Fruit fly (Drosophila melanogaster) whole organism, pupa: ENCODE results near the gene Elovl7.

ENCODE experiments used
- CG10348 ChIP-seq: fragments of 200-800 bp; sonication (Bioruptor generic); IDR thresholded peaks from 2 replicates; pipeline ENCODE4 v1.3.6; 2022; ENCODE audit warnings: missing biosample characterization, missing genetic modification characterization
- CG12605 ChIP-seq: fragments of 200-800 bp; sonication (Bioruptor generic); IDR thresholded peaks from 2 replicates; pipeline ENCODE4 v1.3.6; 2022; ENCODE audit warnings: missing biosample characterization, missing genetic modification characterization
- CG13204 ChIP-seq: fragments of 200-800 bp; sonication (Bioruptor generic); optimal IDR thresholded peaks from 2 replicates; lab custom pipeline; 2018; ENCODE audit warnings: missing biosample characterization, mild to moderate bottlenecking, missing genetic modification characterization, moderate library complexity
- CG14655 ChIP-seq: fragments of 200-800 bp; sonication (Bioruptor generic); optimal IDR thresholded peaks from 3 replicates; lab custom pipeline; 2017; ENCODE audit warnings: mild to moderate bottlenecking, missing biosample characterization, missing genetic modification reagents, missing genetic modification characterization
- CG15710 ChIP-seq: fragments of 200-800 bp; sonication (Bioruptor generic); optimal IDR thresholded peaks from 2 replicates; lab custom pipeline; 2018; ENCODE audit warnings: missing biosample characterization, mild to moderate bottlenecking, missing genetic modification characterization, moderate library complexity
- CG17806 ChIP-seq: fragments of 200-800 bp; sonication (Bioruptor generic); optimal IDR thresholded peaks from 2 replicates; lab custom pipeline; 2018; ENCODE audit warnings: missing biosample characterization, mild to moderate bottlenecking, missing genetic modification characterization, moderate library complexity
- CG32121 ChIP-seq: fragments of 200-800 bp; sonication (Bioruptor generic); IDR thresholded peaks from 2 replicates; pipeline ENCODE4 v1.3.6; 2022; ENCODE audit warnings: missing biosample characterization, missing genetic modification characterization
- CG34367 ChIP-seq: fragments of 200-800 bp; sonication (Bioruptor generic); optimal IDR thresholded peaks from 2 replicates; lab custom pipeline; 2018; ENCODE audit warnings: missing biosample characterization, mild to moderate bottlenecking, missing genetic modification characterization
- CG4496 ChIP-seq: fragments of 200-800 bp; sonication (Bioruptor generic); IDR thresholded peaks from 3 replicates; pipeline ENCODE4 v1.3.6; 2022; ENCODE audit warnings: missing biosample characterization, missing genetic modification characterization
- CG8159 ChIP-seq: fragments of 200-800 bp; sonication (Bioruptor generic); optimal IDR thresholded peaks from 3 replicates; lab custom pipeline; 2018; ENCODE audit warnings: missing biosample characterization, mild to moderate bottlenecking, missing genetic modification characterization, moderate library complexity
- CG8301 ChIP-seq: fragments of 200-800 bp; sonication (Bioruptor generic); optimal IDR thresholded peaks from 2 replicates; lab custom pipeline; 2018; ENCODE audit warnings: missing biosample characterization, mild to moderate bottlenecking, missing genetic modification characterization
- CG9948 ChIP-seq: fragments of 200-800 bp; sonication (Bioruptor generic); optimal IDR thresholded peaks from 2 replicates; lab custom pipeline; 2018; ENCODE audit warnings: missing biosample characterization, mild to moderate bottlenecking, missing genetic modification characterization, moderate library complexity
- D1 ChIP-seq: fragments of 200-800 bp; sonication (Bioruptor generic); optimal IDR thresholded peaks from 2 replicates; lab custom pipeline; 2018; ENCODE audit warnings: missing biosample characterization, mild to moderate bottlenecking, missing genetic modification characterization, moderate library complexity
- EcR ChIP-seq: fragments of 200-800 bp; sonication (Bioruptor generic); optimal IDR thresholded peaks from 3 replicates; lab custom pipeline; 2019; ENCODE audit warnings: missing biosample characterization, missing genetic modification characterization, mild to moderate bottlenecking, moderate library complexity, missing genetic modification reagents
- Ets98B ChIP-seq: fragments of 200-800 bp; sonication (Bioruptor generic); IDR thresholded peaks from 2 replicates; pipeline ENCODE4 v1.3.6; 2022; ENCODE audit warnings: missing biosample characterization, missing genetic modification characterization
- Pif1A ChIP-seq: fragments of 200-800 bp; sonication (Bioruptor generic); optimal IDR thresholded peaks from 3 replicates; lab custom pipeline; 2016; ENCODE audit warnings: missing biosample characterization, missing genetic modification characterization
- Pif1B ChIP-seq: fragments of 200-800 bp; sonication (Bioruptor generic); optimal IDR thresholded peaks from 3 replicates; lab custom pipeline; 2016; ENCODE audit warnings: missing biosample characterization, missing genetic modification characterization
- Snoo ChIP-seq: fragments of 200-800 bp; sonication (Bioruptor generic); optimal IDR thresholded peaks from 3 replicates; lab custom pipeline; 2017; ENCODE audit warnings: missing biosample characterization, mild to moderate bottlenecking, missing genetic modification characterization, inconsistent platforms
- fd96Ca ChIP-seq: fragments of 200-800 bp; sonication (Bioruptor generic); IDR thresholded peaks from 3 replicates; pipeline ENCODE4 v1.3.6; 2022; ENCODE audit warnings: missing biosample characterization, missing genetic modification characterization
- gl ChIP-seq: fragments of 200-800 bp; sonication (Bioruptor generic); optimal IDR thresholded peaks from 2 replicates; lab custom pipeline; 2018; ENCODE audit warnings: missing biosample characterization, mild to moderate bottlenecking, missing genetic modification characterization
- rn ChIP-seq: fragments of 200-800 bp; sonication (Bioruptor generic); IDR thresholded peaks from 2 replicates; pipeline ENCODE4 v1.3.6; 2022; ENCODE audit warnings: missing biosample characterization, missing genetic modification characterization

The Elovl7 gene

dm6 chr3R:7995722-7996121 is at the start of gene Elovl7:
TSS of gene Elovl7 (minus strand) at chr3R:7995852.
- no peak for TF ChIP-seq CG34367
- no peak for TF ChIP-seq CG17806 (tag; lab: Kevin White, UChicago)
- no peak for TF ChIP-seq Ets98B (GFP tag; lab: Robert Waterston, UW)
- TF ChIP-seq Pif1A (GFP tag; lab: Kevin White, UChicago), result no peak
- TF ChIP-seq EcR, result peak; percentile 41
- TF ChIP-seq CG13204, result peak; percentile 93
- TF ChIP-seq CG10348 (GFP tag; lab: Robert Waterston, UW), result no peak
- no peak for TF ChIP-seq D1 (tag; lab: Kevin White, UChicago)
- TF ChIP-seq gl (tag; lab: Kevin White, UChicago), result no peak
- TF ChIP-seq CG9948 (tag; lab: Kevin White, UChicago), result no peak
- TF ChIP-seq rn (GFP tag; lab: Robert Waterston, UW), result no peak
- no peak for TF ChIP-seq CG4496
- no peak for TF ChIP-seq CG8301 (tag; lab: Kevin White, UChicago)
- no peak for TF ChIP-seq CG32121 (GFP tag; lab: Robert Waterston, UW)
- TF ChIP-seq Pif1B (GFP tag; lab: Kevin White, UChicago), result no peak
- no peak for TF ChIP-seq fd96Ca (GFP tag; lab: Robert Waterston, UW)

- no peak for TF ChIP-seq CG12605 (GFP tag; lab: Robert Waterston, UW)
- TF ChIP-seq gl (tag; lab: Kevin White, UChicago), result no peak
- TF ChIP-seq D1 (tag; lab: Kevin White, UChicago), result no peak
- peak; percentile 38 for TF ChIP-seq CG14655
- no peak for TF ChIP-seq Snoo (tag; lab: Kevin White, UChicago)
- peak; percentile 29 for TF ChIP-seq CG17806 (tag; lab: Kevin White, UChicago)
- TF ChIP-seq CG8301 (tag; lab: Kevin White, UChicago), result peak; percentile 22
- no peak for TF ChIP-seq fd96Ca (GFP tag; lab: Robert Waterston, UW)
- TF ChIP-seq rn (GFP tag; lab: Robert Waterston, UW), result no peak
- no peak for TF ChIP-seq CG10348 (GFP tag; lab: Robert Waterston, UW)
- no peak for TF ChIP-seq CG13204
- TF ChIP-seq Pif1A (GFP tag; lab: Kevin White, UChicago), result no peak
- no peak for TF ChIP-seq Pif1B (GFP tag; lab: Kevin White, UChicago)
- no peak for TF ChIP-seq EcR
- TF ChIP-seq CG34367, result no peak
- peak; percentile 50; the same call in 2 of the 3 replicates for TF ChIP-seq CG4496
- TF ChIP-seq CG8159, result peak; percentile 31
- TF ChIP-seq Ets98B (GFP tag; lab: Robert Waterston, UW), result peak; percentile 24; the same call in 1 of the 2 replicates
- no peak for TF ChIP-seq CG15710
- TF ChIP-seq CG9948 (tag; lab: Kevin White, UChicago), result no peak
- no peak for TF ChIP-seq CG32121 (GFP tag; lab: Robert Waterston, UW)
- TF ChIP-seq, all 21 proteins: peak for 6
Measured at dm6 chr3R:8040843-8041242, 45.2 kb upstream of the Elovl7 start, which contains the start of gene CG43060. TSS of gene CG43060 (plus strand) at chr3R:8041224.

- TF ChIP-seq CG34367, result no peak
- no peak for TF ChIP-seq CG8301 (tag; lab: Kevin White, UChicago)
- TF ChIP-seq CG4496, result 0 out of 3 replicates have a peak, but pooled peaks have one; percentile 12
- TF ChIP-seq Pif1A (GFP tag; lab: Kevin White, UChicago), result no peak
- no peak for TF ChIP-seq Snoo (tag; lab: Kevin White, UChicago)
- peak; percentile 30 for TF ChIP-seq Ets98B (GFP tag; lab: Robert Waterston, UW)
Measured at dm6 chr3R:8038927-8039326, 43.3 kb upstream of the Elovl7 start.

- TF ChIP-seq CG32121 (GFP tag; lab: Robert Waterston, UW) (peak; percentile 81), CG14655 (peak; percentile 58), Ets98B (GFP tag; lab: Robert Waterston, UW) (peak; percentile 85), fd96Ca (GFP tag; lab: Robert Waterston, UW) (peak; percentile 43; the same call in 2 of the 3 replicates), Snoo (tag; lab: Kevin White, UChicago) (peak; percentile 1), rn (GFP tag; lab: Robert Waterston, UW) (peak; percentile 61; the same call in 1 of the 2 replicates), gl (tag; lab: Kevin White, UChicago) (no peak), D1 (tag; lab: Kevin White, UChicago) (no peak), CG9948 (tag; lab: Kevin White, UChicago) (peak; percentile 49), CG10348 (GFP tag; lab: Robert Waterston, UW) (no peak; the same call in 1 of the 2 replicates), CG4496 (peak; percentile 86), CG15710 (peak; percentile 4), CG13204 (no peak), CG8159 (peak; percentile 64), CG17806 (tag; lab: Kevin White, UChicago) (peak; percentile 59), CG34367 (peak; percentile 22), CG12605 (GFP tag; lab: Robert Waterston, UW) (peak; percentile 79), CG8301 (tag; lab: Kevin White, UChicago) (peak; percentile 71), EcR (no peak), Pif1B (GFP tag; lab: Kevin White, UChicago) (peak; percentile 37), Pif1A (GFP tag; lab: Kevin White, UChicago) (peak; percentile 40)
Measured at dm6 chr3R:8037896-8038295, 42.2 kb upstream of the Elovl7 start.

- TF ChIP-seq CG10348 (GFP tag; lab: Robert Waterston, UW) (no peak), CG32121 (GFP tag; lab: Robert Waterston, UW) (0 out of 2 replicates have a peak, but pooled peaks have one; percentile 42), EcR (peak; percentile 87), Pif1A (GFP tag; lab: Kevin White, UChicago) (no peak), Pif1B (GFP tag; lab: Kevin White, UChicago) (no peak), CG4496 (0 out of 3 replicates have a peak, but pooled peaks have one; percentile 61), CG14655 (peak; percentile 49), CG8159 (peak; percentile 39), fd96Ca (GFP tag; lab: Robert Waterston, UW) (no peak), CG8301 (tag; lab: Kevin White, UChicago) (peak; percentile 20), Ets98B (GFP tag; lab: Robert Waterston, UW) (no peak; the same call in 1 of the 2 replicates), rn (GFP tag; lab: Robert Waterston, UW) (no peak), D1 (tag; lab: Kevin White, UChicago) (no peak), CG9948 (tag; lab: Kevin White, UChicago) (peak; percentile 3), Snoo (tag; lab: Kevin White, UChicago) (no peak), CG17806 (tag; lab: Kevin White, UChicago) (peak; percentile 34), gl (tag; lab: Kevin White, UChicago) (no peak), CG12605 (GFP tag; lab: Robert Waterston, UW) (no peak), CG13204 (no peak), CG15710 (peak; percentile 38), CG34367 (no peak)
Measured at dm6 chr3R:8032923-8033478, 37.3 kb upstream of the Elovl7 start, which contains the start of the genes CG11035 and unc-45. TSS of gene CG11035 (minus strand) at chr3R:8033009. TSS of gene unc-45 (plus strand) at chr3R:8033301.
